Worm (Caenorhabditis elegans) whole organism, dauer: Measurements from ENCODE around the gene fbxb-29.
"Not testable (repeated sequence)": the region's sequence is repeated elsewhere in the genome, so short reads cannot be mapped to it uniquely, and the experiment has no call there.

Experiments used
- unc-62 ChIP-seq: sonication (generic microtip); optimal IDR thresholded peaks from 2 replicates; lab custom pipeline; 2017; ENCODE audit warnings: missing biosample characterization, missing genetic modification reagents, missing genetic modification characterization

Gene fbxb-29

DNA sequence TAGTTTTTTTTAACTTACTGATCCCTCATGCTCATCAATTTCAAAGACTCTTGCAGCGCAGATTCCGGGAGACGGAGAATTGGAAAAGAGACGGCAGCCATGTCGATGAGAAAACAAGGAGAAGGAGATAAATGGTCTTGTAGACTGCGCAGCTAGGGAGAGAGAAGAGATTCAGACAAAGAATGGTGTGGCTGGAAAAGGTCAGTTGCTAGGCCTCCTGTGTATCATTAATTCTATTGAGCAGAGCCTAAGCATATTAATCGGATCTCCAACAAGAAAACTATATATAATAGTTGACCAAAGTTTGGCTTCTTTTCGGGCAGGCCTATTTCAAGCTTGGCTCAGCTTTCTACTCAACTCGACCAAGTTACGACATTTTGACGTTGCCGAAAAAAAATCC lies at the start of gene fbxb-29:
fbxb-29 (minus strand) TSS at position 101 of the 400 bp plus-strand sequence.
- TF ChIP-seq unc-62 = no peak

DNA sequence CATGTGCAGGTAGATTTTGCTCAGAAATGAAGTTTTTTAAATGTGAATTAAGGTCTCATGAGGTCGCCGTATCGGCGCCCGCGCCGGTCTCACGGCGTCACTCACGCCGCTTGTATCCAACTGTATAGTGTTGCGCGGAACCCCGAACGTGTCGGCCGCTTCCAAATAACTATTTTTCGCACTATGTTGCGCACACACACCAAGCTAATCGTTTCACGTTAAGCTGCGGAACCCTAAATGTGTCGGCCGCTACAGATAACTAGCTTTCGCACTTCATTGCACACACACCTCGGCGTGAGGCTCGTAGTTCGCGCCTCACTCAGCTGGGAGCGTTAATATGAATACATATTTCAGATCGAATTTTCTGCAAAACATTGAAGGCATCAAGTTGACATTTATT lies 47.5 kb upstream of the fbxb-29 start:
- TF ChIP-seq unc-62 = no peak

DNA sequence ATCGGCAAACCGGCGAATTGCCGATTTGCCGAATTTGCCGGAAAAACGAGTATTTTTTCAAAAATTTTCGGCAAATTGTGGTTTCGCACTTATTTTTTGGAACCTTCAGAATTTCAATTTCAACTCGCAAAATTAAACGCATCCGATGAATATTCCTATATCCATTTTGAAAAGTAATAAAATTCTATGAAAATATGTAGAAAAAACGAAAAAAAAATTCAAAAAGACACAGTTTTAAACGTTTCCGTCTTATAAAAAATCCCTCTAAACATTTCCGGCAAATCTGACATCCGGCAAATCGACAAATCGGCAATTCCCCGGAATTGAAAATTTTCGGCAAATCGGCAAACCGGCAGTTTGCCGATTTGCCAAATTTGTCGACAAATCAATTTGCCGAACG lies 46.3 kb upstream of the fbxb-29 start, which contains the start of gene str-148:
str-148 (plus strand) TSS at position 301 of the 400 bp plus-strand sequence.
- no peak for TF ChIP-seq unc-62

DNA sequence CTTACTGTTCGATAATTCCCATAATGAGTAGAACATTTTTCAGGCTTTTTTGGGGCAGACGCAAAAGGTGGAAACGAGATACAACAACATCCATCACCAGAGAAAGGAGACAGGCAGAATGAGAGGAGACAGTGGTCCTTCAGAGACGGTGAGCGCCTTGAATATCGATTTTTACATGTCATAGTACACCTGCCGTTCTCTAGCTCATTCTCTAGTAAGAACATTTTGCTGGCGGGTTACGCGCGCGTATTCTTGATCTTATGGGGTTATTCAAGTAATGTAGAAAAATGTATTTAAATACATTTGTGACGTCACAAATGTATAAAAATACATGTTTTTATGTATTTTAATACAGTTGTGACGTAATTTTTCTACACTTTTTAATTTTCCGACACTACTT lies 44.5 kb upstream of the fbxb-29 start, which contains the start of gene fbxb-45:
fbxb-45 (minus strand) TSS at position 101 of the 400 bp plus-strand sequence.
- not testable (repeated sequence) for TF ChIP-seq unc-62

DNA sequence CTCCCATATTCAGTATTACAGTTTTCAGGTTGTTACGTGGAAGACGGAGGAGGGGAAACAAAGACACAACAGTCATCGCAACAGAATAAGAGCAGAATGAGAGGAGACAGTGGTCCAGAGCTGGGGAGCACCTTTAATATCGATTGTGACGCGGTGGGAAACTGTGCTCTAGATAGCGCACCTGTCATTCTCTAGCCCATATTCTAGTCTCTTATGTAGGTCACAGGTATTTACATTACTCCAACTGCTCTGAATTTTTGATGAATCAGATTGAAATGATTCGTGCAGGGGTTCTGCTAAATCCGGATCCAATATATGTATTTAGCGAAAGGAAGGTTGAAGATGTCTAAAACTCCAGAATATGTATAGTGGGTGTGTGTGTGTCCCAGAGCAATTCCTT lies 42.8 kb upstream of the fbxb-29 start, which contains the start of gene fbxb-41:
fbxb-41 (minus strand) TSS at position 101 of the 400 bp plus-strand sequence.
- no peak for TF ChIP-seq unc-62

DNA sequence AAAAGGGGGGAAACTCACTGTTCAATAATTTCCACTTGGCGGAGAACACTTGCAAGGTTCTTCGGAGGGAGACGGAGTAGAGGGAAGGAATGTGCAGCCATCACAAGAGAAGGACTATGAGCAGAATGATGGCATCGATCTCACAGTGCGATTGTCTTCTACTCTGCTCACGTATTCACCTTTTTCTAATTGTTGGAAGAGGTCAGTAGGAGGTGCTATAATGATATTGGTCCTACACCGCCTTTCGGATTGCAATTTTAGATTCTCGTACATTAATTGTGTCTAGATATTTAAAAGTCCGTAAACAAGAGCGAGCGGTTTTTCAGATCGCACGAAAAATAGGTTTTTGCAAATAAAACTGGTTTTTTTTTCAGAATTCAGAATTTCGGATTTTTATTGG lies 41.1 kb upstream of the fbxb-29 start, which contains the start of gene fbxb-39:
fbxb-39 (minus strand) TSS at position 101 of the 400 bp plus-strand sequence.
- TF ChIP-seq unc-62 = no peak

DNA sequence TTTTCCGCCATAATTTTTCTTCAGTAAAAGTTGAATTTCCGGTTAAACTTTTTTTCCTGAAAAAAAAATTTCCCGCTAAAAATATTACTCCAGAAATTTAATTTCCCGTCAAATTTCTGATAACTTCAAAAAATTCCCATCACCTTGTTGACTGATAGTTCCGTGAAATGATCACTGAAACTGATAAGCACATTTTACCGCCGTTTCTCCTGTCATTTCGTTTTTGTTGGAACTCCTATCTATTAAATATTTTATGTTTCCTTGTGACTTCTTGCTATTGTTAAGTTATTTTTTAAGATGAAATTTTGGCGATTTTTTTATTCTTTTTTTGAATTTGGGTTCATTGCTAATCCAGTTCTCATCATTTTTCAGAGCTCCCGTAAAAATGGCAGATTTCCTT lies 29.2 kb upstream of the fbxb-29 start, which contains the start of gene math-34:
math-34 (plus strand) TSS at position 371 of the 400 bp plus-strand sequence.
- TF ChIP-seq unc-62 = no peak

DNA sequence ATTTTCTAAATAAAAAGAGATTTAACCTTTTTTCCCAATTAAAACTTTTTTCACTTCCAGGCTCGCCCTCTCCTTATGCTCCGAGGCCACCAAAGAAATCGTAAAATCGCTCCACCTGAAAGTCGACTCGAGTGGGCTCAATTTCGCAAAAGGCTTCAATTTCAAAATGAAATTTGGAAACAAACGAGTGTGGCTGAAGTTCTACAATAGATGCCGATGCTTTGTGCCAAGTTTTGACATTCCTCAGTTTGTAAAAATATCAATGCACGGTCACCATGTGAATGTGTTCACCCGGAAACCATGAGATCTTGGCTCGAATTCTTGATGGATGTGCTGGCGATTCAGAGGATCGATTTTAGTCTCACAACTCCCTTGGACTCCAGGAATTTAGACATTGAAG lies 27.3 kb upstream of the fbxb-29 start, which contains the start of gene M01D1.12:
M01D1.12 (plus strand) TSS at position 301 of the 400 bp plus-strand sequence.
- TF ChIP-seq unc-62 = no peak

DNA sequence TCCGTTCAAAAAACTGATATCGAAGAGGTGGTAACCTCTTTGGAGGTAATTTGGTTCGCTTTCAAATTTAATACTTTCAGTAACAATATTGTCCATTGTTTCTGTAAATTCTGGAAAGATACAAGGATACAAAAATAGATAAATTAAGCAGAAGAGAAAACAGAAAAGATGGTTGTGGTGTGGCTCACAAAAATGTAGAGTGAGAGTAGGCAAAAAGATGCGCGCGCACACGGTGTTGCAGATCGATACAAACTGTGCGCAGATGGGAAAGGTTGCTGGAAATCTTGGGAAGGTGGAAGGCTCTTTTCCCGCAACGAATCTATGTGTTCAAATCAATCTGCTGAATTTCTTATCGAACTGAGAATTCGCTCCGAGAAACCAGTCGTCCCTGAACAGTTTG lies 25.3 kb upstream of the fbxb-29 start, which contains the start of gene btb-11:
btb-11 (minus strand) TSS at position 101 of the 400 bp plus-strand sequence.
- not testable (repeated sequence) for TF ChIP-seq unc-62

DNA sequence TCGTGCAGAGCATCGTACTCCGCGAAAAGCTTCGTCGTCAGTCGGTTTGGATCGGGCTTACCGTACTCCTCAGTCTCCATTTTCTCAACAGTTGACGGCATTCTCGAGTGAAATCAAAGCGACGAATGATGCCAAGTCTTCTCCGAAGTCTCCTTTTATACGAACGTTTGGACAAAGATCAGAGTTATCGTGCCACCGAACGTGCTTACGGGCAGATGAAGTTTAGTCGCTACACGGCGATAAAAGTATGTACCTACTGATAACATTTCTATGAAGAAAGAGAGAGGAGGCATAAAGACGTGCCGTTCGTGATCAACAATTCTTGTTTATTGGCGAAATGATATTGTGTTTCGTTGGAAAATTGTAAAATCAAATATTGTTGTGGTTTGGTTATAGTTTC lies 7.0 kb upstream of the fbxb-29 start, which contains the start of gene F45D11.14:
F45D11.14 (minus strand) TSS at position 101 of the 400 bp plus-strand sequence.
- TF ChIP-seq unc-62 = not testable (repeated sequence)

DNA sequence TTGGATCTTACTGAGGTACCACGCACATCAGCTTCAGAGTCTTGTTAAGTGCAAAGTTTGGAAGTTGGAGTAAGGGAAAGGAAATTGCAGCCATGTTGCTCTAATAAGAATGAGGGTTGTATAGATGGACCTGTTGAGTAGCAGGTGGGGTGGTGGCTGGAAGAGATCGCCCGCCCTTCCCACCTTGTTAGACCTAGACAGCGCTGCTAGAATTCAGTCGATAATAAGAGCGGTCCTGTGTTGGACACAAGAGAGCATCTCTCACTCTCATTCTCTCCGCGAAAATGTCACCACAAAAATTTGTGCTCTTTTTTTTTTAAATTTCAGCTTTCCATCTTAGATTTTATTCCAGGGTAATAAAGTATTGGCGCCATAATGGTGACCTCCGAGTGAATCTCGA lies 2.0 kb upstream of the fbxb-29 start, which contains the start of the genes fbxb-30 and F45D11.5:
fbxb-30 (minus strand) TSS at position 101 of the 400 bp plus-strand sequence.
F45D11.5 (plus strand) TSS at position 352 of the 400 bp plus-strand sequence.
- TF ChIP-seq unc-62 = no peak

DNA sequence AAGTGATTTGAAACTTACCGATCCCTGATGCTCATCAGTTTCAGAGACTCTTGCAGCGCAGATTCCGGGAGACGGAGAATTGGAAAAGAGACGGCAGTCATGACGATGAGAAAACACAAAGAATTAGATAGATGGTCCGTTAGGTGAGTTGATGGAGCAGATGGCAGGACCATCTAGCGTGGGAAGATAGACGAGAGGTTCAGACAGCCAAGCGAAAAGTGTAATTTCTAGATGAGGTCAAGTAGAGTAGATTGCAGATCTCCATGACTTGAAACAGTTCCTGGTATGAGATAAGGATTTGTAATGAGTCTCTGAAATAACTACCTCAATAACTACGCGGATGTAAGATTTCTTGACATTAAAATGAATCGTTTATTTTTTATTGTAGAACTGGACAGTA lies 3.3 kb downstream of the fbxb-29 start, which contains the start of gene F45D11.11:
F45D11.11 (minus strand) TSS at position 101 of the 400 bp plus-strand sequence.
- TF ChIP-seq unc-62 = not testable (repeated sequence)

DNA sequence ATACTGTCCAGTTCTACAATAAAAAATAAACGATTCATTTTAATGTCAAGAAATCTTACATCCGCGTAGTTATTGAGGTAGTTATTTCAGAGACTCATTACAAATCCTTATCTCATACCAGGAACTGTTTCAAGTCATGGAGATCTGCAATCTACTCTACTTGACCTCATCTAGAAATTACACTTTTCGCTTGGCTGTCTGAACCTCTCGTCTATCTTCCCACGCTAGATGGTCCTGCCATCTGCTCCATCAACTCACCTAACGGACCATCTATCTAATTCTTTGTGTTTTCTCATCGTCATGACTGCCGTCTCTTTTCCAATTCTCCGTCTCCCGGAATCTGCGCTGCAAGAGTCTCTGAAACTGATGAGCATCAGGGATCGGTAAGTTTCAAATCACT lies 5.2 kb downstream of the fbxb-29 start, which contains the start of gene F45D11.7:
F45D11.7 (plus strand) TSS at position 301 of the 400 bp plus-strand sequence.
- TF ChIP-seq unc-62 = not testable (repeated sequence)

DNA sequence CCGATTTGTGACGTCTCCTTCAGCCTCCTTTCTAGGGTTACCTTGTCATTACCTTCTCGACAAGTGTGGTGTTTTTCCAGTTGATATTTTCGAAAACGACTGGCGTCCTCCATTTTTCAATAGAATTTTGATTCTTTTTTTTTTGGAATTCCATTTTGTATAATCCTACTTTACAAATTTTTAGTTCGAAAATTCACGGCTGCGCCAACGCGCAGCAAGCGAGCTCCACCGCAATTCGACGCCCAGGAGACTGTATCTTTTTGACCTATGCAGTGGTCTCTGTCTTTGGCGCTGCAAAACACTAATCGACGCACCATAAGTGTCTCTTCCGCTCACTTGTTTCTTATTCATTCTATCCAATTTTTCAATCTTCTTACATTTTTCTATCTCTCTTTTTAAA lies 8.1 kb downstream of the fbxb-29 start, which contains the start of gene fbxc-42:
fbxc-42 (plus strand) TSS at position 301 of the 400 bp plus-strand sequence.
- TF ChIP-seq unc-62 = no peak

DNA sequence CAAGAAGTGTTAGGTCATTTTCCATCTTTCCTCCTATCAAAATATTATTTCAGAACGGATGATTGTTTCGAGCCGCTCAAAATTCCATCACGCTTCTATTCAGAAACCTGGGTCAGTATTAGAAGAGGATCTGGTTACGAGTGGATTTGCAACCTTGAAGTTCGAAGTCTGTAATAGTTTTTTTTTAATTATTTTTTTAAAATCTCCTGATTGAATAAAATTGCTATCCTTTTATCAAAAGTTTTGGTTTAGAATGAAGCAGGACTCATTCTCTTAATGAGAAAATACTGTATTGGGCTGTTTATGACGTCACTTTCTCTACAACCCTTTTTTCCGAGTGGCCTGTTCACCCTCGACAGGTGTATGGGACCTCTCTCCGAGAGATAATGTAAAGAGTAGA lies 11.0 kb downstream of the fbxb-29 start, which contains the start of gene fbxc-39:
fbxc-39 (plus strand) TSS at position 301 of the 400 bp plus-strand sequence.
- no peak for TF ChIP-seq unc-62

DNA sequence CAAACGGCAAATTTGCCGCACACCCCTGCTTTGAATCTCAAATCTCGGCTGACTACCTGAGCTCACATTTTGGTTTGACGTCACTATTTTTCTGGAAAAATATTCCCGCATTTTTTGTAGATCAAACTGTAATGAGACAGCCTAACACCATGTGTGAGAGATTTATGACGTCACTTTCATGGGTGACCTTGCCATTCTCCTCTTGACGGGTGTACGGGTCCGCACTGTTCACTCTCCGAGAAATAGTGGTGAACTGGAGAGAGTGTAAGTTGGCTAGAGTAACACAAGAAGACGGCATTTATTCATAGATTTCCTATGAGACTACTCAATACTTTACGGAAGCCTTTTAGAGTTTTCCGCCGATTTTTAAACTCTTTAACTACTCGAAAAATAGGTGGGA lies 13.7 kb downstream of the fbxb-29 start, which contains the start of gene fbxc-40:
fbxc-40 (plus strand) TSS at position 301 of the 400 bp plus-strand sequence.
- TF ChIP-seq unc-62 = not testable (repeated sequence)

DNA sequence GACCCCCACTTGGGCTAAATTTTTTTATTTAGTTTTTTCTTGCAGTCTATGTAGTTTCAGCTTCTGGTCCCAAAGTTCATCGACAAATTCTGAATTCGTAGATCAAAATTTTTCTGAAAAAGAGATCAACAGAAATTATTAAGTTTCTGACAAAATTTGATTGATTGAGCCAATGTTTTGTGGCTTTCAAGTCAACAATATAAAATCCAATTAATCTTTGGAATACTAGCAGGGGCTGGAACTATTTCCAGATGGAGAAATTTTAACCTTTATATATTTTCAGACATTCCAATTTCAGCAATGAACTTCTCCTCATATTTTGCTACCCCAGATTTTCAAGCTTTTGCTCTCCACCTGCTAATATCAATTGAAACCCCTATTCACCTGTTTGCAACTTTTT lies 16.6 kb downstream of the fbxb-29 start, which contains the start of gene srh-274:
srh-274 (plus strand) TSS at position 301 of the 400 bp plus-strand sequence.
- no peak for TF ChIP-seq unc-62
